Fruit fly (Drosophila melanogaster) whole organism, embryonic: ENCODE measurements around the gene RfC3.

Experiments
- Bgb ChIP-seq: fragments of 200-800 bp; sonication (Bioruptor generic); IDR thresholded peaks from 2 replicates; pipeline ENCODE4 v1.3.6; 2022; ENCODE audit warnings: missing biosample characterization, missing genetic modification characterization; ENCODE audit not compliant: partially characterized antibody
- CG10565 ChIP-seq: fragments of 200-800 bp; sonication (Bioruptor generic); optimal IDR thresholded peaks from 3 replicates; lab custom pipeline; 2016; ENCODE audit warnings: missing biosample characterization, mild to moderate bottlenecking, missing genetic modification characterization
- CG12104 ChIP-seq: fragments of 200-800 bp; sonication (Bioruptor generic); optimal IDR thresholded peaks from 3 replicates; lab custom pipeline; 2016; ENCODE audit warnings: missing biosample characterization, missing genetic modification characterization
- CG13775 ChIP-seq: fragments of 200-800 bp; sonication (Bioruptor generic); optimal IDR thresholded peaks from 3 replicates; lab custom pipeline; 2017; ENCODE audit warnings: missing biosample characterization, mild to moderate bottlenecking, missing genetic modification characterization
- CG13894 ChIP-seq: fragments of 200-800 bp; sonication (Bioruptor generic); optimal IDR thresholded peaks from 3 replicates; lab custom pipeline; 2018; ENCODE audit warnings: missing biosample characterization, mild to moderate bottlenecking, missing genetic modification characterization, moderate library complexity
- CG14860 ChIP-seq: fragments of 200-800 bp; sonication (Bioruptor generic); IDR thresholded peaks from 3 replicates; pipeline ENCODE4 v1.3.6; 2022; ENCODE audit warnings: missing biosample characterization, missing genetic modification characterization; ENCODE audit not compliant: partially characterized antibody
- CG17359 ChIP-seq: fragments of 200-800 bp; sonication (Bioruptor generic); optimal IDR thresholded peaks from 3 replicates; lab custom pipeline; 2018; ENCODE audit warnings: missing biosample characterization, mild to moderate bottlenecking, missing genetic modification characterization, moderate library complexity
- CG2202 ChIP-seq: fragments of 200-800 bp; sonication (Bioruptor generic); optimal IDR thresholded peaks from 2 replicates; lab custom pipeline; 2018; ENCODE audit warnings: missing biosample characterization, mild to moderate bottlenecking, missing genetic modification characterization
- CG2712 ChIP-seq: fragments of 200-800 bp; optimal IDR thresholded peaks from 3 replicates; lab custom pipeline; 2019; ENCODE audit warnings: missing biosample characterization, mild to moderate bottlenecking, missing genetic modification characterization, moderate library complexity
- CG32767 ChIP-seq: fragments of 200-800 bp; sonication (Bioruptor generic); IDR thresholded peaks from 2 replicates; pipeline ENCODE4 v1.3.6; 2022; ENCODE audit warnings: missing biosample characterization, missing genetic modification characterization
- CG3838 ChIP-seq: fragments of 200-800 bp; sonication (Bioruptor generic); optimal IDR thresholded peaks from 3 replicates; lab custom pipeline; 2016; ENCODE audit warnings: missing biosample characterization, missing genetic modification characterization
- CG5180 ChIP-seq: fragments of 200-800 bp; sonication (Bioruptor generic); optimal IDR thresholded peaks from 3 replicates; lab custom pipeline; 2017; ENCODE audit warnings: missing biosample characterization, missing genetic modification characterization, mild to moderate bottlenecking, moderate library complexity, missing genetic modification reagents
- CG8924 ChIP-seq: fragments of 200-800 bp; optimal IDR thresholded peaks from 3 replicates; lab custom pipeline; 2019; ENCODE audit warnings: missing biosample characterization, mild to moderate bottlenecking, missing genetic modification characterization, moderate library complexity
- CG8944 ChIP-seq: fragments of 200-800 bp; sonication (Bioruptor generic); optimal IDR thresholded peaks from 3 replicates; lab custom pipeline; 2016; ENCODE audit warnings: missing biosample characterization, missing genetic modification characterization
- CHES-1-like ChIP-seq: fragments of 200-800 bp; sonication (Bioruptor generic); optimal IDR thresholded peaks from 2 replicates; lab custom pipeline; 2016; ENCODE audit warnings: missing biosample characterization, missing genetic modification characterization
- Dfd ChIP-seq, 2 experiments: fragments of >200 bp; optimal IDR thresholded peaks; 2 replicates each; lab custom pipeline; 2017; ENCODE audit warnings: missing biosample characterization in 2 of 2, missing genetic modification characterization in 2 of 2
- Doc3 ChIP-seq: fragments of 200-800 bp; sonication (Bioruptor generic); IDR thresholded peaks from 3 replicates; pipeline ENCODE4 v1.3.6; 2022; ENCODE audit warnings: missing biosample characterization, missing genetic modification characterization; ENCODE audit not compliant: partially characterized antibody
- Fer2 ChIP-seq: fragments of 200-800 bp; sonication (Bioruptor generic); optimal IDR thresholded peaks from 2 replicates; lab custom pipeline; 2018; ENCODE audit warnings: missing biosample characterization, mild to moderate bottlenecking, missing genetic modification characterization, moderate library complexity
- H15 ChIP-seq: fragments of 200-800 bp; sonication (Bioruptor generic); IDR thresholded peaks from 3 replicates; pipeline ENCODE4 v1.3.6; 2022; ENCODE audit warnings: missing biosample characterization, missing genetic modification characterization
- HLH4C ChIP-seq: fragments of 200-800 bp; sonication (Bioruptor generic); IDR thresholded peaks from 3 replicates; pipeline ENCODE4 v1.3.6; 2022; ENCODE audit warnings: missing biosample characterization, missing genetic modification characterization; ENCODE audit not compliant: partially characterized antibody
- Hsf ChIP-seq: fragments of 200-800 bp; sonication (Bioruptor generic); optimal IDR thresholded peaks from 3 replicates; lab custom pipeline; 2016; ENCODE audit warnings: missing biosample characterization, missing genetic modification characterization
- Jarid2 ChIP-seq: fragments of 200-800 bp; sonication (Bioruptor generic); optimal IDR thresholded peaks from 3 replicates; lab custom pipeline; 2017; ENCODE audit warnings: mild to moderate bottlenecking, missing biosample characterization, missing genetic modification reagents, missing genetic modification characterization
- Lhr ChIP-seq: fragments of 200-800 bp; sonication (Bioruptor generic); optimal IDR thresholded peaks from 3 replicates; lab custom pipeline; 2017; ENCODE audit warnings: mild to moderate bottlenecking, missing biosample characterization, missing genetic modification reagents, missing genetic modification characterization
- Mrtf ChIP-seq: fragments of 200-800 bp; sonication (Bioruptor generic); IDR thresholded peaks from 3 replicates; pipeline ENCODE4 v1.3.6; 2022; ENCODE audit warnings: missing biosample characterization, missing genetic modification characterization
- NC2β ChIP-seq: fragments of 200-800 bp; sonication (Bioruptor generic); optimal IDR thresholded peaks from 2 replicates; lab custom pipeline; 2016; ENCODE audit warnings: missing biosample characterization, missing genetic modification characterization
- Nf-YA ChIP-seq: fragments of 200-800 bp; sonication (Bioruptor generic); IDR thresholded peaks from 2 replicates; pipeline ENCODE4 v1.3.6; 2022; ENCODE audit warnings: missing biosample characterization, missing genetic modification characterization
- Tbp ChIP-seq: fragments of >200 bp; optimal IDR thresholded peaks from 2 replicates; lab custom pipeline; 2018; ENCODE audit warnings: missing biosample characterization, missing genetic modification characterization
- chn ChIP-seq: fragments of 200-800 bp; sonication (Bioruptor generic); optimal IDR thresholded peaks from 2 replicates; lab custom pipeline; 2016; ENCODE audit warnings: missing biosample characterization, missing genetic modification characterization
- dysf ChIP-seq: fragments of 200-800 bp; sonication (Bioruptor generic); IDR thresholded peaks from 3 replicates; pipeline ENCODE4 v1.3.6; 2022; ENCODE audit warnings: missing biosample characterization, missing genetic modification characterization
- exex ChIP-seq: fragments of 200-800 bp; sonication (Bioruptor generic); optimal IDR thresholded peaks from 4 replicates; lab custom pipeline; 2018; ENCODE audit warnings: missing biosample characterization, mild to moderate bottlenecking, missing genetic modification characterization, moderate library complexity
- gce ChIP-seq: fragments of 200-800 bp; sonication (Bioruptor generic); IDR thresholded peaks from 3 replicates; pipeline ENCODE4 v1.3.6; 2022; ENCODE audit warnings: missing biosample characterization, missing genetic modification characterization
- hkb ChIP-seq, 2 experiments: fragments of 200-800 bp in 1 of 2; fragments of >200 bp in 1 of 2; sonication (Bioruptor generic) in 1 of 2; IDR thresholded peaks in 1 of 2; optimal IDR thresholded peaks in 1 of 2; 2 replicates each; pipeline versions ENCODE4 v1.3.6 to Lab custom; 2017 to 2022; ENCODE audit warnings: missing biosample characterization in 1 of 2, missing genetic modification characterization in 1 of 2
- insv ChIP-seq, 2 experiments: fragments of 200-800 bp; sonication (Bioruptor generic); optimal IDR thresholded peaks; 3 replicates each; lab custom pipeline; 2016 to 2018; ENCODE audit warnings: missing biosample characterization in 2 of 2, missing genetic modification characterization in 2 of 2
- jing ChIP-seq: fragments of 200-800 bp; sonication (Bioruptor generic); optimal IDR thresholded peaks from 2 replicates; lab custom pipeline; 2018; ENCODE audit warnings: missing biosample characterization, mild to moderate bottlenecking, missing genetic modification characterization
- lola ChIP-seq, 3 experiments: fragments of >200 bp in 2 of 3; fragments of 200-800 bp in 1 of 3; sonication (Bioruptor generic) in 1 of 3; optimal IDR thresholded peaks; 2 replicates each; lab custom pipeline; 2017 to 2019; ENCODE audit warnings: missing biosample characterization in 3 of 3, missing genetic modification characterization in 3 of 3, mild to moderate bottlenecking in 1 of 3, moderate library complexity in 1 of 3
- maf-S ChIP-seq: fragments of 200-800 bp; sonication (Bioruptor generic); optimal IDR thresholded peaks from 2 replicates; lab custom pipeline; 2016; ENCODE audit warnings: missing biosample characterization, missing genetic modification characterization
- onecut ChIP-seq: fragments of 200-800 bp; sonication (Bioruptor generic); IDR thresholded peaks from 2 replicates; pipeline ENCODE4 v1.3.6; 2022; ENCODE audit warnings: missing biosample characterization, missing genetic modification characterization
- pan ChIP-seq, 4 experiments: fragments of >200 bp in 3 of 4; fragments of 200-800 bp in 1 of 4; sonication (Bioruptor generic) in 1 of 4; optimal IDR thresholded peaks in 3 of 4; IDR thresholded peaks in 1 of 4; 2 replicates each; pipeline versions ENCODE4 v1.3.6 to Lab custom; 2017 to 2022; ENCODE audit warnings: missing biosample characterization in 2 of 4, missing genetic modification characterization in 2 of 4, mixed read lengths in 1 of 4
- prd ChIP-seq, 3 experiments: fragments of >200 bp in 2 of 3; fragments of 200-800 bp in 1 of 3; sonication (Bioruptor generic) in 1 of 3; optimal IDR thresholded peaks in 2 of 3; IDR thresholded peaks in 1 of 3; 2 replicates in 2 of 3; 3 replicates in 1 of 3; pipeline versions ENCODE4 v1.3.6 to Lab custom; 2017 to 2022; ENCODE audit warnings: missing biosample characterization in 1 of 3, missing genetic modification characterization in 1 of 3
- rib ChIP-seq: fragments of 200-800 bp; sonication (Bioruptor generic); IDR thresholded peaks from 2 replicates; pipeline ENCODE4 v1.3.6; 2022; ENCODE audit warnings: missing biosample characterization, missing genetic modification characterization
- sc ChIP-seq, 3 experiments: fragments of >200 bp in 2 of 3; fragments of 200-800 bp in 1 of 3; sonication (Bioruptor generic) in 1 of 3; optimal IDR thresholded peaks; 2 replicates in 2 of 3; 3 replicates in 1 of 3; lab custom pipeline; 2017; ENCODE audit warnings: mild to moderate bottlenecking in 1 of 3, missing biosample characterization in 1 of 3, missing genetic modification characterization in 1 of 3, missing genetic modification reagents in 1 of 3
- slp2 ChIP-seq: fragments of 200-800 bp; sonication (Bioruptor generic); optimal IDR thresholded peaks from 2 replicates; lab custom pipeline; 2016; ENCODE audit warnings: missing biosample characterization, missing genetic modification characterization
- stc ChIP-seq: fragments of 200-800 bp; sonication (Bioruptor generic); IDR thresholded peaks from 2 replicates; pipeline ENCODE4 v1.3.6; 2022; ENCODE audit warnings: missing biosample characterization, missing genetic modification characterization
- sug ChIP-seq: fragments of 200-800 bp; optimal IDR thresholded peaks from 2 replicates; lab custom pipeline; 2019; ENCODE audit warnings: missing biosample characterization, mild to moderate bottlenecking, missing genetic modification characterization, moderate library complexity
- tin ChIP-seq: fragments of 200-800 bp; sonication (Bioruptor generic); optimal IDR thresholded peaks from 3 replicates; lab custom pipeline; 2016; ENCODE audit warnings: missing biosample characterization, missing genetic modification characterization
- tll ChIP-seq, 2 experiments: fragments of 200-800 bp in 1 of 2; fragments of >200 bp in 1 of 2; sonication (Bioruptor generic) in 1 of 2; optimal IDR thresholded peaks; 2 replicates each; lab custom pipeline; 2017 to 2019; ENCODE audit warnings: missing biosample characterization in 2 of 2, missing genetic modification characterization in 2 of 2, mild to moderate bottlenecking in 1 of 2, moderate library complexity in 1 of 2
- twi ChIP-seq: fragments of 200-800 bp; optimal IDR thresholded peaks from 2 replicates; lab custom pipeline; 2019; ENCODE audit warnings: missing biosample characterization, mild to moderate bottlenecking, missing genetic modification characterization, moderate library complexity
- tx ChIP-seq: fragments of 200-800 bp; sonication (Bioruptor generic); optimal IDR thresholded peaks from 2 replicates; lab custom pipeline; 2016; ENCODE audit warnings: missing biosample characterization, missing genetic modification characterization
- zfh2 ChIP-seq: fragments of 200-800 bp; sonication (Bioruptor generic); optimal IDR thresholded peaks from 2 replicates; lab custom pipeline; 2016; ENCODE audit warnings: missing biosample characterization, missing genetic modification characterization

The RfC3 gene

dm6 chr2L:10396488-10396824, 22.5 kb upstream of the RfC3 start, which contains the start of gene Cnot4 (continued):
- TF ChIP-seq CG5180 (GFP tag; lab: Kevin White, UChicago) (no peak), Hsf (no peak), sug (no peak), slp2 (GFP tag; lab: Kevin White, UChicago) (no peak), Tbp (no peak), Doc3 (GFP tag; lab: Robert Waterston, UW) (peak; percentile 38; the same call in 1 of the 3 replicates), tin (GFP tag; lab: Kevin White, UChicago) (no peak), CG8924 (tag; lab: Kevin White, UChicago) (no peak), Bgb (GFP tag; lab: Robert Waterston, UW) (no peak; the same call in 1 of the 2 replicates), tx (no peak), NC2β (GFP tag; lab: Kevin White, UChicago) (no peak), CG13894 (tag; lab: Kevin White, UChicago) (no peak), CG13775 (GFP tag; lab: Kevin White, UChicago) (no peak), Jarid2 (GFP tag; lab: Kevin White, UChicago) (no peak), CHES-1-like (GFP tag; lab: Kevin White, UChicago) (no peak), onecut (GFP tag; lab: Robert Waterston, UW) (no peak), sc (optimal IDR thresholded peaks at IDR 0.05; lab: Kevin White, UChicago) (no peak), sc (GFP tag; optimal IDR thresholded peaks at IDR 0.05; lab: Kevin White, UChicago) (no peak), CG17359 (tag; lab: Kevin White, UChicago) (no peak), zfh2 (GFP tag; lab: Kevin White, UChicago) (no peak), exex (tag; lab: Kevin White, UChicago) (no peak), CG3838 (GFP tag; lab: Kevin White, UChicago) (no peak), stc (GFP tag; lab: Robert Waterston, UW) (no peak), lola (GFP tag; optimal IDR thresholded peaks at IDR 0.05; lab: Kevin White, UChicago) (no peak), CG14860 (GFP tag; lab: Robert Waterston, UW) (no peak), pan (optimal IDR thresholded peaks at IDR 0.05; lab: Kevin White, UChicago) (no peak), pan (GFP tag; optimal IDR thresholded peaks at IDR 0.05 in 1 of 2, IDR thresholded peaks at IDR 0.05 in 1 of 2) (no peak), CG8944 (GFP tag; lab: Kevin White, UChicago) (no peak), tll (GFP tag; optimal IDR thresholded peaks at IDR 0.05; lab: Kevin White, UChicago) (no peak), H15 (GFP tag; lab: Robert Waterston, UW) (no peak), CG12104 (GFP tag; lab: Kevin White, UChicago) (no peak), rib (GFP tag; lab: Robert Waterston, UW) (no peak), Mrtf (GFP tag; lab: Robert Waterston, UW) (no peak), CG32767 (no peak), Lhr (GFP tag; lab: Kevin White, UChicago) (no peak), maf-S (GFP tag; lab: Kevin White, UChicago) (no peak), jing (GFP tag; lab: Kevin White, UChicago) (no peak), CG2202 (no peak), HLH4C (GFP tag; lab: Robert Waterston, UW) (no peak), chn (no peak), dysf (GFP tag; lab: Robert Waterston, UW) (no peak), Fer2 (tag; lab: Kevin White, UChicago) (no peak), hkb (optimal IDR thresholded peaks at IDR 0.05; lab: Kevin White, UChicago) (no peak), hkb (GFP tag; IDR thresholded peaks at IDR 0.05; lab: Robert Waterston, UW) (no peak), CG10565 (GFP tag; lab: Kevin White, UChicago) (no peak), CG2712 (tag; lab: Kevin White, UChicago) (peak; percentile 36), prd (optimal IDR thresholded peaks at IDR 0.05; lab: Kevin White, UChicago) (no peak), prd (GFP tag; IDR thresholded peaks at IDR 0.05; lab: Robert Waterston, UW) (no peak), twi (tag; lab: Kevin White, UChicago) (no peak), Nf-YA (no peak), insv (GFP tag; optimal IDR thresholded peaks at IDR 0.05; lab: Kevin White, UChicago) (no peak), gce (no peak), Dfd (GFP tag; optimal IDR thresholded peaks at IDR 0.05; lab: Kevin White, UChicago) (no peak)
